Worm (Caenorhabditis elegans): ENCODE measurements around the gene E02C12.19.

DNA sequence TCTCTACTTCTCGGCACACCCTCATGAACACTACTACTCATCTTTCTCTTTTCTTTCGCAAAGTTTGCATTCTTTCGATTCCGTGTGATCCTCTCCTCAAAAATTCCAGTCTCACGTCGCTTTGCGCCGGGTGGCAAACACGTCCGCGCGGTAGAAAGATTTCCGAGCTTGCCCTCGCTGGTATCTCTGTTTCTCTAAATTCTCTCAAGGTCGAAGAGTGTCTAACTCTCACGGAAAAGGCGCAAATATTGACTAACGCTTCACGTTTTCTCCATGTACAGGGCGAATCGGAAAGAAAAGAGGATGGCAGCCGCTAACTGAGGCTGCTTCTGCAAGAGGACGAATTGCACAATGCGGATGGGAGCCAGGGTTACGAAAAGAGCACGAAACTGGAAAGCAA is 46.4 kb upstream of the E02C12.19 start:
- TF ChIP-seq pha-4 (GFP tag; IDR thresholded peaks at IDR 0.05) (no peak), pha-4 (tag; optimal IDR thresholded peaks at IDR 0.05) (no peak), dmd-8 (GFP tag; IDR thresholded peaks at IDR 0.05) (no peak), ceh-32 (tag; optimal IDR thresholded peaks at IDR 0.05; ENCODE audit: poor library complexity) (no peak), T26A8.4 (GFP tag; IDR thresholded peaks at IDR 0.05) (no peak), jun-1 (tag; optimal IDR thresholded peaks at IDR 0.05) (no peak), skn-1 (tag; optimal IDR thresholded peaks at IDR 0.05) (no peak), hlh-11 (tag; optimal IDR thresholded peaks at IDR 0.05) (no peak), fkh-10 (GFP tag; optimal IDR thresholded peaks at IDR 0.05) (no peak), ces-1 (GFP tag; optimal IDR thresholded peaks at IDR 0.05) (no peak), snpc-4 (tag; optimal IDR thresholded peaks at IDR 0.05) (no peak), lin-1 (GFP tag; IDR thresholded peaks at IDR 0.05) (no peak), ceh-20 (GFP tag; IDR thresholded peaks at IDR 0.05) (no peak), unc-62 (GFP tag; optimal IDR thresholded peaks at IDR 0.05 in 1 of 2) (no peak), unc-62 (tag; optimal IDR thresholded peaks at IDR 0.05) (no peak)

All from whole organism, L4 larva.